Worm (Caenorhabditis elegans): ENCODE data around the gene fbxb-74.

The fbxb-74 gene

DNA sequence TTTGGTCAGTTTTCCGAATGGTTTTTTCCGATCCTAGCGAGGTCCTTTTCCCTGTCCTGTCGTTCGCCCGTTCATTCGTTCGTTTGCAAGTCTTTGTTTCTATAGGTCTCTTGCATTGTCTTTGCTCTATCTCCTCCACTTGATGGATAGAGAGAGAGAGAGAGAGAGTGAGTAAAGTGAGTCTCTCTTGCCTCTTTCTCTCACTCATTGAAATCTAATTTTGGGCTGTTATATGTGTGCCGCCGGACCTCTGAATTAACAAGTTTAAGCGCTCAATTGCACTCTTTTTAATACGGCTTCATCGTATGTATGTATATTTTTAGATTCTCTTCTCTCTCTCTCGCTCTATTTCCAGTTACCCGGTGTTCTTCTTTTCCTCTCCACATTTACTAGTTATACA, 35.2 kb downstream of the fbxb-74 start:
- TF ChIP-seq nhr-129 (tag; optimal IDR thresholded peaks at IDR 0.05) (peak; percentile 16), C34F6.9 (tag; optimal IDR thresholded peaks at IDR 0.05) (peak; percentile 36), ztf-4 (tag; optimal IDR thresholded peaks at IDR 0.05) (no peak)

ce11 chrIV:4402413-4402812, 36.7 kb downstream of the fbxb-74 start:
- peak; percentile 75 for TF ChIP-seq sma-9 (GFP tag; optimal IDR thresholded peaks at IDR 0.05)
- TF ChIP-seq sma-9 (tag; optimal IDR thresholded peaks at IDR 0.05), result no peak
- TF ChIP-seq nhr-25 (tag; optimal IDR thresholded peaks at IDR 0.05), result peak; percentile 77
- peak; percentile 77 for TF ChIP-seq nhr-21 (tag; optimal IDR thresholded peaks at IDR 0.05)
- TF ChIP-seq nhr-6 (tag; optimal IDR thresholded peaks at IDR 0.05), result peak; percentile 9
- no peak for TF ChIP-seq mab-5 (tag; optimal IDR thresholded peaks at IDR 0.05)
- no peak for TF ChIP-seq peb-1 (tag; optimal IDR thresholded peaks at IDR 0.05)
- TF ChIP-seq ztf-4 (tag; optimal IDR thresholded peaks at IDR 0.05), result peak; percentile 24
- peak; percentile 84 for TF ChIP-seq sma-3 (GFP tag; optimal IDR thresholded peaks at IDR 0.05)
- peak; percentile 20 for TF ChIP-seq C34F6.9 (tag; optimal IDR thresholded peaks at IDR 0.05)
- TF ChIP-seq crh-2 (tag; optimal IDR thresholded peaks at IDR 0.05), result peak; percentile 23
- peak in 1 of 2 experiments; percentile 47 for TF ChIP-seq lsy-2 (tag; optimal IDR thresholded peaks at IDR 0.05)
- TF ChIP-seq skn-1 (tag; optimal IDR thresholded peaks at IDR 0.05), result no peak
- TF ChIP-seq gmeb-1 (tag; optimal IDR thresholded peaks at IDR 0.05), result peak; percentile 39
- TF ChIP-seq ceh-16 (tag; optimal IDR thresholded peaks at IDR 0.05), result peak; percentile 83
- TF ChIP-seq nhr-129 (tag; optimal IDR thresholded peaks at IDR 0.05), result peak; percentile 71

DNA sequence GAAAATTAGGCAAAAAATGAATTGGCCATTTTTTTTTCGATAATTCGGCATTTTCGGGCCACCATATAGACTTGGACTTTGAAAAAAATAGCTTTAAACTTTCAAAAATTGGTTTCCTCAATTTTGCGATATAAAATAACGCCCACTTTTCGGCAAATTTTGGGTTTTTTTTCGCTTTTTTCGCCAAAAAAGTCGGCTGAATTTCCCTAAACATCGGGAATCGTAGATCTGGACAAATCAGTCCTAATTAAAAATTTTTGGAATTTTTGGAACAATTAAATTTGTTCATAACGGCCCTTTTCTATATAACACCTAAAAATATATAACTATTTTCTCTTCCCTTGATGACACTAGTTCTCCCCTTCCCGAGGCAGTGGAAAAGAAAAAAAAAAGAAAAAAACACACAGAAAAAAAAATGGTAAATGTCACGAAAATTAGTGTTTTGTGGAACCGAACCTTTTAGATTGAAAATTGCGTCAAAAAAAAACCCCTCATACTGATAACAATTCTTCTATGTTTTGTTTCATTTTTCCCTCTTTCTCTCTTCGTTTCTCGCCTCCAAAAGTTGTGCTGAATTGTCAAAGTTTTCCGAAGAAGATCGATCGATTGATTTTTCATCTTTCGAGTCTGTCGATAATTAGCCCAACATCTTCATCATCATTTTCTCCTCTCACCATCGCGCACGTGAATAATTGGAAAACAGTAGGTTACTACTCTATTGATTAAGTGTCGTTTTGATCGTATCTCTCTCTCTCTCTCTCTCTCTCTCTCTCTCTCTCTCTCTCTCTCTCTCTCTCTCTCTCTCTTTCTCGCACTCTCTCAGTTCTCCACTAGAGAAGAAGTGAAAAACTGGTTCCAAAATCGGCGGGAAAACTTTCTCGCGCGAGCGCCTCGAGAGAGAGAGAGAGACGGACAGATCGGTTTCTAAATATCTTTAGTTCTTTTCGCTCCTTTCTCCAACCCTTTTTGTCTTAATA, 38.5 kb downstream of the fbxb-74 start, which contains the start of gene Y24D9A.6:
Y24D9A.6 (minus strand) TSS at position 51 of the 977 bp plus-strand sequence.
- TF ChIP-seq lin-39 (tag; optimal IDR thresholded peaks at IDR 0.05), result no peak
- TF ChIP-seq gmeb-1 (tag; optimal IDR thresholded peaks at IDR 0.05), result peak; percentile 82
- no peak for TF ChIP-seq nhr-12 (tag; optimal IDR thresholded peaks at IDR 0.05)
- peak; percentile 62 for TF ChIP-seq F13H6.1 (tag; optimal IDR thresholded peaks at IDR 0.05)
- TF ChIP-seq Y55F3AM.14 (GFP tag; optimal IDR thresholded peaks at IDR 0.05), result no peak
- peak; percentile 93 for TF ChIP-seq egl-27 (tag; optimal IDR thresholded peaks at IDR 0.05)
- no peak for TF ChIP-seq unc-62 (GFP tag; optimal IDR thresholded peaks at IDR 0.05)
- TF ChIP-seq ztf-4 (tag; optimal IDR thresholded peaks at IDR 0.05), result peak; percentile 69
- peak; percentile 96 for TF ChIP-seq nhr-25 (tag; optimal IDR thresholded peaks at IDR 0.05)
- TF ChIP-seq sma-9 (GFP tag; optimal IDR thresholded peaks at IDR 0.05), result peak; percentile 83
- no peak for TF ChIP-seq sma-9 (tag; optimal IDR thresholded peaks at IDR 0.05)
- TF ChIP-seq lsy-2 (tag; optimal IDR thresholded peaks at IDR 0.05), result peak; percentile 7 to 75
- peak; percentile 67 for TF ChIP-seq fos-1 (tag; optimal IDR thresholded peaks at IDR 0.05)
- TF ChIP-seq ceh-16 (tag; optimal IDR thresholded peaks at IDR 0.05), result peak; percentile 100
- peak; percentile 93 for TF ChIP-seq nhr-21 (tag; optimal IDR thresholded peaks at IDR 0.05)
- peak; percentile 90 for TF ChIP-seq sem-4 (tag; optimal IDR thresholded peaks at IDR 0.05)
- peak; percentile 18 for TF ChIP-seq unc-55 (GFP tag; optimal IDR thresholded peaks at IDR 0.05)
- TF ChIP-seq dmd-4 (tag; optimal IDR thresholded peaks at IDR 0.05), result no peak
- TF ChIP-seq blmp-1 (tag; optimal IDR thresholded peaks at IDR 0.05; ENCODE audit: insufficient read depth), result peak; percentile 96
- peak; percentile 86 for TF ChIP-seq sma-3 (GFP tag; optimal IDR thresholded peaks at IDR 0.05)
- TF ChIP-seq C34F6.9 (tag; optimal IDR thresholded peaks at IDR 0.05), result peak; percentile 44
- TF ChIP-seq elt-1 (tag; optimal IDR thresholded peaks at IDR 0.05), result peak; percentile 63
- peak; percentile 80 for TF ChIP-seq crh-2 (tag; optimal IDR thresholded peaks at IDR 0.05)
- TF ChIP-seq ztf-1 (GFP tag; conservative IDR thresholded peaks at IDR 0.05), result no peak
- peak; percentile 84 for TF ChIP-seq nhr-6 (tag; optimal IDR thresholded peaks at IDR 0.05)
- TF ChIP-seq mdl-1 (tag; optimal IDR thresholded peaks at IDR 0.05), result peak; percentile 45 to 86
- peak; percentile 55 for TF ChIP-seq lin-13 (GFP tag; optimal IDR thresholded peaks at IDR 0.05)
- peak; percentile 70 for TF ChIP-seq nhr-129 (tag; optimal IDR thresholded peaks at IDR 0.05)

DNA sequence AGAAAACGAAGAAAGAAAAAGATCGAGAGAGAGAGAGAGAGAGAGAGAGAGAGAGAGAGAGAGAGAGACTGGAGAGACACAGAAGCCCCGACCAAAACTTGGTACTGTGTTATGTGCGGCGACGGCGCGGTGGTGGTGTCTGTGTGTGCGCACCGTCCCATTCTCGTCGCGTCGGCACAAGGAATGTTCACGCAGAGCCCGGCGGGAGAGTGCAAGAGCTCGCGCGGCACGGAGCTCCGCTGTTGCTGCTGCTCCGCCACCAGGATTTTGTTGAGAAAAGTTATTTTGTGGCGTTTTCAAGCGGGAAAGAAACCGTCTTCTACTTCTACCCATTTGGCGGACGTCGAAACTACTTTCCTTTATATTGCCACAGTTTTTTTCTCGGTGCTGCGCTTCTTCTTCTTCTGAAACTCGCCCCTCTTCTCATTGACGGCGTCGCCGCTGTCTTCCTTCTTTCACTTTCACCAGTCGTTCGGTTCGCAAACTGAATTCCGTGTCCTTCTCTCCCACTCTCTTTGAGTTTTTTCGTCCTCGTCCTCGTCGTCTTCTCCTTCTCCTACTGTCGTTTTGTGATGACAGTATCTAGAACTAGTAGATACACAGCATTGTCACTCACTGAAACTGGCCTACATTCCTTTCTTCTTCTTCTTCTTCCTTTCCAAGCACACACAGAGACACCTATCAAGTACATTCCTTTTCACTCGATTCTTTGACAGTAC, 39.5 kb downstream of the fbxb-74 start:
- TF ChIP-seq nhr-25 (tag; optimal IDR thresholded peaks at IDR 0.05), result peak; percentile 47
- TF ChIP-seq unc-55 (GFP tag; optimal IDR thresholded peaks at IDR 0.05), result no peak
- TF ChIP-seq unc-62 (GFP tag; optimal IDR thresholded peaks at IDR 0.05), result no peak
- TF ChIP-seq blmp-1 (tag; optimal IDR thresholded peaks at IDR 0.05; ENCODE audit: insufficient read depth), result peak; percentile 94
- TF ChIP-seq F13H6.1 (tag; optimal IDR thresholded peaks at IDR 0.05), result peak; percentile 53

Data from whole organism, L2 larva.